Fruit fly (Drosophila melanogaster) whole organism, pupa: ENCODE measurements around the gene CG11563.

ENCODE experiments used
- CG10348 ChIP-seq: fragments of 200-800 bp; sonication (Bioruptor generic); IDR thresholded peaks from 2 replicates; pipeline ENCODE4 v1.3.6; 2022; ENCODE audit warnings: missing biosample characterization, missing genetic modification characterization
- CG12605 ChIP-seq: fragments of 200-800 bp; sonication (Bioruptor generic); IDR thresholded peaks from 2 replicates; pipeline ENCODE4 v1.3.6; 2022; ENCODE audit warnings: missing biosample characterization, missing genetic modification characterization
- CG13204 ChIP-seq: fragments of 200-800 bp; sonication (Bioruptor generic); optimal IDR thresholded peaks from 2 replicates; lab custom pipeline; 2018; ENCODE audit warnings: missing biosample characterization, mild to moderate bottlenecking, missing genetic modification characterization, moderate library complexity
- CG14655 ChIP-seq: fragments of 200-800 bp; sonication (Bioruptor generic); optimal IDR thresholded peaks from 3 replicates; lab custom pipeline; 2017; ENCODE audit warnings: mild to moderate bottlenecking, missing biosample characterization, missing genetic modification reagents, missing genetic modification characterization
- CG15710 ChIP-seq: fragments of 200-800 bp; sonication (Bioruptor generic); optimal IDR thresholded peaks from 2 replicates; lab custom pipeline; 2018; ENCODE audit warnings: missing biosample characterization, mild to moderate bottlenecking, missing genetic modification characterization, moderate library complexity
- CG17806 ChIP-seq: fragments of 200-800 bp; sonication (Bioruptor generic); optimal IDR thresholded peaks from 2 replicates; lab custom pipeline; 2018; ENCODE audit warnings: missing biosample characterization, mild to moderate bottlenecking, missing genetic modification characterization, moderate library complexity
- CG32121 ChIP-seq: fragments of 200-800 bp; sonication (Bioruptor generic); IDR thresholded peaks from 2 replicates; pipeline ENCODE4 v1.3.6; 2022; ENCODE audit warnings: missing biosample characterization, missing genetic modification characterization
- CG34367 ChIP-seq: fragments of 200-800 bp; sonication (Bioruptor generic); optimal IDR thresholded peaks from 2 replicates; lab custom pipeline; 2018; ENCODE audit warnings: missing biosample characterization, mild to moderate bottlenecking, missing genetic modification characterization
- CG4496 ChIP-seq: fragments of 200-800 bp; sonication (Bioruptor generic); IDR thresholded peaks from 3 replicates; pipeline ENCODE4 v1.3.6; 2022; ENCODE audit warnings: missing biosample characterization, missing genetic modification characterization
- CG8159 ChIP-seq: fragments of 200-800 bp; sonication (Bioruptor generic); optimal IDR thresholded peaks from 3 replicates; lab custom pipeline; 2018; ENCODE audit warnings: missing biosample characterization, mild to moderate bottlenecking, missing genetic modification characterization, moderate library complexity
- CG8301 ChIP-seq: fragments of 200-800 bp; sonication (Bioruptor generic); optimal IDR thresholded peaks from 2 replicates; lab custom pipeline; 2018; ENCODE audit warnings: missing biosample characterization, mild to moderate bottlenecking, missing genetic modification characterization
- CG9948 ChIP-seq: fragments of 200-800 bp; sonication (Bioruptor generic); optimal IDR thresholded peaks from 2 replicates; lab custom pipeline; 2018; ENCODE audit warnings: missing biosample characterization, mild to moderate bottlenecking, missing genetic modification characterization, moderate library complexity
- D1 ChIP-seq: fragments of 200-800 bp; sonication (Bioruptor generic); optimal IDR thresholded peaks from 2 replicates; lab custom pipeline; 2018; ENCODE audit warnings: missing biosample characterization, mild to moderate bottlenecking, missing genetic modification characterization, moderate library complexity
- EcR ChIP-seq: fragments of 200-800 bp; sonication (Bioruptor generic); optimal IDR thresholded peaks from 3 replicates; lab custom pipeline; 2019; ENCODE audit warnings: missing biosample characterization, missing genetic modification characterization, mild to moderate bottlenecking, moderate library complexity, missing genetic modification reagents
- Ets98B ChIP-seq: fragments of 200-800 bp; sonication (Bioruptor generic); IDR thresholded peaks from 2 replicates; pipeline ENCODE4 v1.3.6; 2022; ENCODE audit warnings: missing biosample characterization, missing genetic modification characterization
- Pif1A ChIP-seq: fragments of 200-800 bp; sonication (Bioruptor generic); optimal IDR thresholded peaks from 3 replicates; lab custom pipeline; 2016; ENCODE audit warnings: missing biosample characterization, missing genetic modification characterization
- Pif1B ChIP-seq: fragments of 200-800 bp; sonication (Bioruptor generic); optimal IDR thresholded peaks from 3 replicates; lab custom pipeline; 2016; ENCODE audit warnings: missing biosample characterization, missing genetic modification characterization
- Snoo ChIP-seq: fragments of 200-800 bp; sonication (Bioruptor generic); optimal IDR thresholded peaks from 3 replicates; lab custom pipeline; 2017; ENCODE audit warnings: missing biosample characterization, mild to moderate bottlenecking, missing genetic modification characterization, inconsistent platforms
- fd96Ca ChIP-seq: fragments of 200-800 bp; sonication (Bioruptor generic); IDR thresholded peaks from 3 replicates; pipeline ENCODE4 v1.3.6; 2022; ENCODE audit warnings: missing biosample characterization, missing genetic modification characterization
- gl ChIP-seq: fragments of 200-800 bp; sonication (Bioruptor generic); optimal IDR thresholded peaks from 2 replicates; lab custom pipeline; 2018; ENCODE audit warnings: missing biosample characterization, mild to moderate bottlenecking, missing genetic modification characterization
- rn ChIP-seq: fragments of 200-800 bp; sonication (Bioruptor generic); IDR thresholded peaks from 2 replicates; pipeline ENCODE4 v1.3.6; 2022; ENCODE audit warnings: missing biosample characterization, missing genetic modification characterization

CG11563 gene

dm6 chr3R:31727773-31728172 is 9.1 kb upstream of the CG11563 start:
- TF ChIP-seq CG8159 (tag; lab: Kevin White, UChicago) (no peak), CG32121 (GFP tag; lab: Robert Waterston, UW) (no peak), gl (no peak), Ets98B (GFP tag; lab: Robert Waterston, UW) (no peak), EcR (GFP tag; lab: Kevin White, UChicago) (no peak), CG10348 (no peak), CG12605 (GFP tag; lab: Robert Waterston, UW) (no peak), CG4496 (GFP tag; lab: Robert Waterston, UW) (no peak), CG8301 (no peak), Pif1B (GFP tag; lab: Kevin White, UChicago) (no peak), CG9948 (tag; lab: Kevin White, UChicago) (no peak), rn (GFP tag; lab: Robert Waterston, UW) (no peak), Snoo (no peak), CG15710 (tag; lab: Kevin White, UChicago) (no peak), CG14655 (GFP tag; lab: Kevin White, UChicago) (no peak), CG34367 (tag; lab: Kevin White, UChicago) (no peak), Pif1A (GFP tag; lab: Kevin White, UChicago) (no peak), CG13204 (GFP tag; lab: Kevin White, UChicago) (no peak), D1 (tag; lab: Kevin White, UChicago) (no peak), fd96Ca (no peak)

dm6 chr3R:31738060-31738619 is 1.3 kb downstream of the CG11563 start, which contains the start of gene eEF1alpha2:
Gene eEF1alpha2, plus strand, starts transcription at chr3R:31738468.
- TF ChIP-seq CG12605 (GFP tag; lab: Robert Waterston, UW) (no peak), D1 (tag; lab: Kevin White, UChicago) (no peak), EcR (GFP tag; lab: Kevin White, UChicago) (no peak), CG8301 (no peak), CG4496 (GFP tag; lab: Robert Waterston, UW) (no peak), CG17806 (tag; lab: Kevin White, UChicago) (no peak), CG32121 (GFP tag; lab: Robert Waterston, UW) (no peak), gl (no peak), Pif1B (GFP tag; lab: Kevin White, UChicago) (no peak), CG34367 (tag; lab: Kevin White, UChicago) (no peak), rn (GFP tag; lab: Robert Waterston, UW) (no peak), fd96Ca (no peak), CG14655 (GFP tag; lab: Kevin White, UChicago) (no peak), CG9948 (tag; lab: Kevin White, UChicago) (no peak), CG13204 (GFP tag; lab: Kevin White, UChicago) (no peak), CG15710 (tag; lab: Kevin White, UChicago) (no peak), CG8159 (tag; lab: Kevin White, UChicago) (no peak), Snoo (no peak), Ets98B (GFP tag; lab: Robert Waterston, UW) (no peak), CG10348 (no peak)

dm6 chr3R:31739067-31739786 is 2.4 kb downstream of the CG11563 start:
- TF ChIP-seq Pif1B (GFP tag; lab: Kevin White, UChicago), result no peak
- TF ChIP-seq Ets98B (GFP tag; lab: Robert Waterston, UW), result 0 out of 2 replicates have a peak, but pooled peaks have one; percentile 30
- peak; percentile 66 for TF ChIP-seq CG32121 (GFP tag; lab: Robert Waterston, UW)
- no peak for TF ChIP-seq CG4496 (GFP tag; lab: Robert Waterston, UW)
- no peak for TF ChIP-seq CG8159 (tag; lab: Kevin White, UChicago)
- TF ChIP-seq fd96Ca, result no peak
- no peak for TF ChIP-seq D1 (tag; lab: Kevin White, UChicago)
- TF ChIP-seq Pif1A (GFP tag; lab: Kevin White, UChicago), result no peak

DNA sequence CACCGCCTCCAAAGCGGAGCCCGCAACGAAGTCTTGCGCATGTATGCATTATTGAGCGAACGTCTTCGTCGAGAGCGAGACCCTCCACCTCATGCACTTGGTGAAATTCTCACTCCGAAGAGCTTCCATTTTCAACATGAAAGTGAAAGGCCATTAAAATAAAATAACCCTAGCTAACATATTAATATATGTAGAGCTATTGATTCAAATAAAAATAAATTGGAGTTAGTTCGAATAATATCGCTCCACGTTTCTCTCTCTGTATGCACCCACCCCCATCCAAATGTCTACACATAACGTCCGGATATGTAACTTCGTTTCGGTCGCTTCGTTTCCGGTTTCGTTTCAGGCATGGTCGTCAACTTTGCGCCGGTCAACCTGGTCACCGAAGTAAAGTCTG is 4.4 kb downstream of the CG11563 start:
- TF ChIP-seq CG15710 (tag; lab: Kevin White, UChicago), result peak; percentile 8
- no peak for TF ChIP-seq Ets98B (GFP tag; lab: Robert Waterston, UW)
- no peak for TF ChIP-seq D1 (tag; lab: Kevin White, UChicago)
- 0 out of 3 replicates have a peak, but pooled peaks have one; percentile 40 for TF ChIP-seq fd96Ca
- peak; percentile 46; the same call in 1 of the 3 replicates for TF ChIP-seq CG4496 (GFP tag; lab: Robert Waterston, UW)

DNA sequence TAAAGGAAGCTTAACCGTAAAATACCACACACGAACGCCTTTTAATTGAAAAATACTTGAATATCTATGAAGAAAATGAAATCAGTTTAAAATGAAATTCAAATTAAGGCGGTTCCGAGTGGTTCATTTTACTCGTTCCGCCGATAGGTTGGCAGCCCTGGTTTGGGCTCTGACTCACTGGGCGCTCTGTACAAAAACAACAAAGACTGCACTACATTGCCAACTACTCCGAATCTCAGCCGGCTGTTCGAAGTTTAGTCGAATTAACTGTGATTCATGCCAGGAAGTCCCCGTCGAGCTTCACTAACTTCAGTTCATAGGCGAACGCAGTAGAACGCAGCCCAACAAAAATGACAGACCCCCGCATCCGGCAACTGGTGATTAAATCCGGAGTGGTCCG is 6.4 kb downstream of the CG11563 start, which contains the start of gene Tbca:
Gene Tbca (plus strand): TSS at position 212 of the 400 bp plus-strand sequence.
- TF ChIP-seq CG4496 (GFP tag; lab: Robert Waterston, UW), result peak; percentile 61; the same call in 2 of the 3 replicates
- TF ChIP-seq CG12605 (GFP tag; lab: Robert Waterston, UW), result 0 out of 2 replicates have a peak, but pooled peaks have one; percentile 8
- TF ChIP-seq Pif1B (GFP tag; lab: Kevin White, UChicago), result no peak
- TF ChIP-seq gl, result peak; percentile 49
- no peak for TF ChIP-seq Snoo
- TF ChIP-seq CG17806 (tag; lab: Kevin White, UChicago), result peak; percentile 11
